Worm (Caenorhabditis elegans): ENCODE measurements around the gene ptr-1.
A peak's percentile ranks its signal among the peaks of the same experiment; 100 is the strongest.

The ptr-1 gene

ce11 chrV:9154772-9155171 lies 26.7 kb downstream of the ptr-1 start, which contains the start of gene B0222.5:
Gene B0222.5, minus strand, starts transcription at chrV:9154872.
- TF ChIP-seq ceh-48 (tag; optimal IDR thresholded peaks at IDR 0.05) (no peak), fkh-10 (GFP tag; optimal IDR thresholded peaks at IDR 0.05) (no peak), hlh-8 (tag; optimal IDR thresholded peaks at IDR 0.05) (no peak), hlh-6 (tag; optimal IDR thresholded peaks at IDR 0.05) (no peak), tbx-2 (tag; optimal IDR thresholded peaks at IDR 0.05) (no peak), K02D7.2 (tag; optimal IDR thresholded peaks at IDR 0.05) (no peak), ets-4 (tag; optimal IDR thresholded peaks at IDR 0.05) (no peak), pqm-1 (tag; optimal IDR thresholded peaks at IDR 0.05) (no peak)

ce11 chrV:9152339-9152738 lies 29.2 kb downstream of the ptr-1 start:
- TF ChIP-seq fkh-6 (tag; optimal IDR thresholded peaks at IDR 0.05) (no peak), ceh-24 (tag; optimal IDR thresholded peaks at IDR 0.05) (no peak), sox-2 (GFP tag; IDR thresholded peaks at IDR 0.05) (no peak), ceh-48 (tag; optimal IDR thresholded peaks at IDR 0.05) (no peak), ets-4 (tag; optimal IDR thresholded peaks at IDR 0.05) (no peak), npax-4 (tag; optimal IDR thresholded peaks at IDR 0.05) (no peak), ceh-9 (tag; optimal IDR thresholded peaks at IDR 0.05) (no peak), syd-9 (tag; optimal IDR thresholded peaks at IDR 0.05) (no peak), ceh-31 (tag; optimal IDR thresholded peaks at IDR 0.05) (no peak), ceh-45 (GFP tag; IDR thresholded peaks at IDR 0.05) (no peak), tbx-2 (tag; optimal IDR thresholded peaks at IDR 0.05) (no peak), unc-55 (GFP tag; optimal IDR thresholded peaks at IDR 0.05) (no peak), hlh-13 (GFP tag; optimal IDR thresholded peaks at IDR 0.05) (no peak), tbx-7 (tag; optimal IDR thresholded peaks at IDR 0.05) (no peak), nhr-232 (tag; optimal IDR thresholded peaks at IDR 0.05) (no peak), ref-2 (tag; optimal IDR thresholded peaks at IDR 0.05) (no peak), K02D7.2 (tag; optimal IDR thresholded peaks at IDR 0.05) (no peak), nhr-11 (tag; optimal IDR thresholded peaks at IDR 0.05) (no peak), T23F11.4 (GFP tag; optimal IDR thresholded peaks at IDR 0.05) (no peak), sox-4 (tag; optimal IDR thresholded peaks at IDR 0.05) (no peak)

- TF ChIP-seq unc-55 (GFP tag; optimal IDR thresholded peaks at IDR 0.05): no peak
- TF ChIP-seq eyg-1 (tag; optimal IDR thresholded peaks at IDR 0.05): no peak
- TF ChIP-seq hlh-30 (tag; optimal IDR thresholded peaks at IDR 0.05; ENCODE audit: insufficient read depth): no peak
- no peak for TF ChIP-seq ref-2 (tag; optimal IDR thresholded peaks at IDR 0.05)
- no peak for TF ChIP-seq ceh-48 (tag; optimal IDR thresholded peaks at IDR 0.05)
- TF ChIP-seq ceh-31 (tag; optimal IDR thresholded peaks at IDR 0.05): no peak
- no peak for TF ChIP-seq Y22D7AL.16 (tag; optimal IDR thresholded peaks at IDR 0.05)
- no peak for TF ChIP-seq ttx-3 (tag; optimal IDR thresholded peaks at IDR 0.05)
- no peak for TF ChIP-seq sox-4 (tag; optimal IDR thresholded peaks at IDR 0.05)
- no peak for TF ChIP-seq ceh-6 (GFP tag; optimal IDR thresholded peaks at IDR 0.05)
- no peak for TF ChIP-seq pax-1 (tag; optimal IDR thresholded peaks at IDR 0.05)
- TF ChIP-seq lin-11 (tag; optimal IDR thresholded peaks at IDR 0.05): no peak
- TF ChIP-seq ceh-2 (tag; optimal IDR thresholded peaks at IDR 0.05): no peak
- no peak for TF ChIP-seq hlh-6 (tag; optimal IDR thresholded peaks at IDR 0.05)
- TF ChIP-seq tbx-7 (tag; optimal IDR thresholded peaks at IDR 0.05): no peak
- no peak for TF ChIP-seq dve-1 (tag; optimal IDR thresholded peaks at IDR 0.05)
- no peak for TF ChIP-seq madf-2 (tag; optimal IDR thresholded peaks at IDR 0.05)
- no peak for TF ChIP-seq K02D7.2 (tag; optimal IDR thresholded peaks at IDR 0.05)
- TF ChIP-seq ceh-22 (tag; optimal IDR thresholded peaks at IDR 0.05): no peak
- no peak for TF ChIP-seq pros-1 (tag; optimal IDR thresholded peaks at IDR 0.05)
These were observed 33.4 kb downstream of the ptr-1 start for ce11 chrV:9148151-9148550.

- no peak for TF ChIP-seq pag-3 (tag; optimal IDR thresholded peaks at IDR 0.05; ENCODE audit: borderline replicate concordance)
- no peak for TF ChIP-seq ztf-16 (tag; optimal IDR thresholded peaks at IDR 0.05)
- no peak for TF ChIP-seq tbx-7 (tag; optimal IDR thresholded peaks at IDR 0.05)
- TF ChIP-seq elt-2 (tag; optimal IDR thresholded peaks at IDR 0.05): peak; percentile 22
- no peak for TF ChIP-seq che-1 (tag; optimal IDR thresholded peaks at IDR 0.05)
These were observed 34.5 kb downstream of the ptr-1 start, which contains the start of gene spl-2 for ce11 chrV:9146849-9147557. Gene spl-2, minus strand, starts transcription at chrV:9146899.
